Worm (Caenorhabditis elegans) whole organism, L2 larva: ENCODE data around the gene mcp-1.

Experiments used
- ZK546.5 ChIP-seq: sonication (generic microtip); optimal IDR thresholded peaks from 2 replicates; lab custom pipeline; 2017; ENCODE audit warnings: missing biosample characterization, missing genetic modification characterization
- blmp-1 ChIP-seq: sonication (generic microtip); optimal IDR thresholded peaks from 2 replicates; lab custom pipeline; 2017; ENCODE audit warnings: missing genetic modification characterization, mild to moderate bottlenecking, missing compliant biosample characterization, antibody characterized with exemption, moderate library complexity; ENCODE audit not compliant: insufficient read depth
- lin-13 ChIP-seq: fragments of 150-350 bp; optimal IDR thresholded peaks from 2 replicates; lab custom pipeline; 2014; ENCODE audit warnings: missing biosample characterization, missing genetic modification reagents, missing genetic modification characterization
- lin-39 ChIP-seq: fragments of 150-350 bp; optimal IDR thresholded peaks from 2 replicates; lab custom pipeline; 2014; ENCODE audit warnings: missing biosample characterization, missing genetic modification reagents, missing genetic modification characterization
- nhr-21 ChIP-seq: fragments of 150-350 bp; optimal IDR thresholded peaks from 2 replicates; lab custom pipeline; 2014; ENCODE audit warnings: missing biosample characterization, missing genetic modification characterization
- snpc-4 ChIP-seq: fragments of 150-350 bp; optimal IDR thresholded peaks from 2 replicates; lab custom pipeline; 2014; ENCODE audit warnings: missing biosample characterization, missing genetic modification characterization
- unc-39 ChIP-seq: fragments of 150-350 bp; optimal IDR thresholded peaks from 2 replicates; lab custom pipeline; 2014; ENCODE audit warnings: missing biosample characterization, missing genetic modification characterization
- zag-1 ChIP-seq: fragments of 150-350 bp; optimal IDR thresholded peaks from 2 replicates; lab custom pipeline; 2014; ENCODE audit warnings: missing biosample characterization, missing genetic modification characterization

DNA sequence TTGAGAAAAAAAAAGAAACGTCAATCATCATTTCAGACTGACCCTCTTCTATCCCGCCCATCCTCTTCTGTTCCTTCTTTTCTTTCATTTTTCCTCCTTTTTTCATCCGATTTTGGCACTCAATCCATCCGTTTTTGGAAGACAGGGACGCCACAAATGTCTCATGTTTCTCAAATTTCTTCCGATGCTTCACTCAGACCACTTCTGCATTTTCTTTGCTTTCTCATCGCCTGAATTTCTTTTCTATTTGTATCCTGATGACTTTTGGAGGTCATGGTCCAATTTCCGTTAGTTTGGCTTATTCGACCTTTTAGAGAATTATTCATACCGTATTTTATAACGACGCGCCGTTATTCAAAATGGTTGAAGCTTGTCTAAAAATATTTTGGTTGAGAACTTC is 11.0 kb downstream of the mcp-1 start:
- TF ChIP-seq zag-1 (no peak), lin-39 (no peak), blmp-1 (tag; lab: Kevin White, UChicago) (no peak), ZK546.5 (tag; lab: Kevin White, UChicago) (no peak), lin-13 (no peak), nhr-21 (tag; lab: Kevin White, UChicago) (no peak), snpc-4 (no peak), unc-39 (tag; lab: Kevin White, UChicago) (no peak)
